Worm (Caenorhabditis elegans): ENCODE measurements around the gene tag-314.

tag-314 gene

DNA sequence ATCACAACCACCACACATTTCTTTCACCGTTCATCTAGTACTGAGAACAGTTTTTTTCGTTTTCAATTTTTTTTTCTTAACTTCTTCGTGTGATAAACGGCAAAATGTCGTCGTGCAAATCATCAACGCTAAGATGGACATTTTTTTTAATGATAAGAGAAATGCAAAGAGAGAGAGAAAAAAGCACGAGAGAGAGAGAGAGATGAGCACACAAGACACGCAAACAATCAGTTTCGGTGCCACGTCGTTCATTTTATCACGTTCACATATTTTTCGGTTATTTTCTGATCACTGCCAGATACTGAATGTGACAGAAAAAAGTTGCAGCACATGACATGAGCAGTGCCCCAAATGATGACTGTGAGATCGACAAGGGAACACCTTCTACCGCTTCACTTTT is 39.7 kb upstream of the tag-314 start, which contains the start of gene egl-9 (continued):
- no peak for TF ChIP-seq C06A6.2 (GFP tag; conservative IDR thresholded peaks at IDR 0.05)
- TF ChIP-seq attf-5 (GFP tag; optimal IDR thresholded peaks at IDR 0.05), result peak; percentile 37
- no peak for TF ChIP-seq die-1 (tag; optimal IDR thresholded peaks at IDR 0.05)
- TF ChIP-seq Y79H2A.3 (GFP tag; conservative IDR thresholded peaks at IDR 0.05), result no peak
- no peak for TF ChIP-seq pbrm-1 (GFP tag; IDR thresholded peaks at IDR 0.05)
- no peak for TF ChIP-seq unc-130 (GFP tag; optimal IDR thresholded peaks at IDR 0.05)
- TF ChIP-seq F57A8.1 (GFP tag; optimal IDR thresholded peaks at IDR 0.05), result no peak
- no peak for TF ChIP-seq mcd-1 (GFP tag; IDR thresholded peaks at IDR 0.05)
- TF ChIP-seq ztf-26 (tag; optimal IDR thresholded peaks at IDR 0.05), result peak; percentile 26
- peak; percentile 15 to 57 for TF ChIP-seq let-607 (tag; optimal IDR thresholded peaks at IDR 0.05)
- 0 out of 2 replicates have a peak, but pooled peaks have one; percentile 38 for TF ChIP-seq lin-26 (GFP tag; IDR thresholded peaks at IDR 0.05)
- peak; percentile 13 for TF ChIP-seq lin-54 (GFP tag; optimal IDR thresholded peaks at IDR 0.05)
- TF ChIP-seq K11D2.4 (GFP tag; IDR thresholded peaks at IDR 0.05), result peak; percentile 12; the same call in 1 of the 2 replicates
- no peak for TF ChIP-seq lsl-1 (GFP tag; optimal IDR thresholded peaks at IDR 0.05)
- peak; percentile 87 for TF ChIP-seq ama-1 (optimal IDR thresholded peaks at IDR 0.05)
- no peak for TF ChIP-seq ama-1 (GFP tag; optimal IDR thresholded peaks at IDR 0.05)

DNA sequence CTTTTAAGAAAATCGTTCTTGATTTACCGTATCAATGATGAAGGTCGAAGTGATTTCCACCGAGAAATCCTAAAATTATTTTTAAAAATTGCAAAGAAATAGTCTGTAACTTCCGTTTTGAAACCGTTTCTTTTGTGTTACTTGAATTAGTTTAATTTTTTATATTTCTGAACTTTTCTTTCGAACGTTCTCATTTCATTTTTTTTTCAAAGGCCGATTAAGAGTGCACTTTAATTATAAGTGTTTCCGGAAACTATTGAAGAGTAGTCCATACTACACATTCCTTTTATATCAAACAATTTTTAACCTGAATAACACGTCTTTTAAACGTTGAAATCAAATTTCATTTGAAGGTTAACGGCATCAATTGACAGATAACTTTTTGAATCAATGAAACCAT is 39.2 kb upstream of the tag-314 start:
- TF ChIP-seq him-1 (tag; optimal IDR thresholded peaks at IDR 0.05), result no peak
- TF ChIP-seq lin-26 (GFP tag; IDR thresholded peaks at IDR 0.05), result no peak
- no peak for TF ChIP-seq lag-1 (GFP tag; IDR thresholded peaks at IDR 0.05)
- TF ChIP-seq D2030.7 (GFP tag; IDR thresholded peaks at IDR 0.05), result no peak
- TF ChIP-seq dpl-1 (GFP tag; optimal IDR thresholded peaks at IDR 0.05), result no peak
- no peak for TF ChIP-seq efl-1 (GFP tag; optimal IDR thresholded peaks at IDR 0.05)
- no peak for TF ChIP-seq B0019.2 (GFP tag; conservative IDR thresholded peaks at IDR 0.05)
- no peak for TF ChIP-seq T07F8.4 (tag; optimal IDR thresholded peaks at IDR 0.05)
- no peak for TF ChIP-seq tlf-1 (GFP tag; optimal IDR thresholded peaks at IDR 0.05)
- TF ChIP-seq let-526 (GFP tag; IDR thresholded peaks at IDR 0.05), result no peak
- no peak for TF ChIP-seq zim-3 (tag; optimal IDR thresholded peaks at IDR 0.05)
- no peak for TF ChIP-seq chd-7 (tag; optimal IDR thresholded peaks at IDR 0.05)
- TF ChIP-seq mxl-1 (tag; optimal IDR thresholded peaks at IDR 0.05), result no peak
- no peak for TF ChIP-seq ama-1 (optimal IDR thresholded peaks at IDR 0.05)
- no peak for TF ChIP-seq ama-1 (GFP tag; optimal IDR thresholded peaks at IDR 0.05)
- no peak for TF ChIP-seq lsy-27 (tag; optimal IDR thresholded peaks at IDR 0.05; ENCODE audit: borderline replicate concordance, insufficient read depth)
- TF ChIP-seq nfya-1 (tag; optimal IDR thresholded peaks at IDR 0.05; ENCODE audit: borderline replicate concordance, insufficient read depth), result no peak
- no peak for TF ChIP-seq lir-1 (GFP tag; conservative IDR thresholded peaks at IDR 0.05)
- TF ChIP-seq hsf-1 (GFP tag; IDR thresholded peaks at IDR 0.05), result no peak
- no peak for TF ChIP-seq egrh-3 (GFP tag; IDR thresholded peaks at IDR 0.05)
- TF ChIP-seq zfh-2 (GFP tag; conservative IDR thresholded peaks at IDR 0.05), result no peak

DNA sequence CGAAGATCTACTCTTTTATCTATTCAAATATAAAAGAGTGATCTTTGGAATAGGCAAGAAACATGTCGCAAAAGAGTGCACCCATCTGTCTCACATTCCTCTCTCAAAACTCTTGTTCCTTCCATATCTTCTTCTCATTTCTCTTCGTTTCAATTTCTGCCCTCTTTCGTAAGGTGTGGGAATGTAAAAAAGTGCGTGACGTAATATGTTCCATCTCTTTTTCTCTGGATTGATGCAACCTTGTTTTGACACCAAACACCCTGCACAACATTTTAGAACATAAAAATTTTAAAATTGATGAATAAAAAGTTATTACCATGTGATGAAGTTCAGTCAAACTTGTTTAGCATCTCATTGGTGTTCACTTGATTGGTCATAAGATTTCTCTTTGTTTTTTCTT is 38.6 kb upstream of the tag-314 start:
- TF ChIP-seq madf-8 (GFP tag; conservative IDR thresholded peaks at IDR 0.05) (no peak), atf-7 (tag; optimal IDR thresholded peaks at IDR 0.05) (no peak), ekl-4 (GFP tag; IDR thresholded peaks at IDR 0.05) (no peak), lin-35 (GFP tag; optimal IDR thresholded peaks at IDR 0.05) (peak in 1 of 3 experiments; percentile 14), let-526 (GFP tag; IDR thresholded peaks at IDR 0.05) (no peak), nfya-2 (GFP tag; IDR thresholded peaks at IDR 0.05) (no peak), xnd-1 (tag; optimal IDR thresholded peaks at IDR 0.05) (no peak), K11D2.4 (GFP tag; IDR thresholded peaks at IDR 0.05) (no peak), lir-1 (GFP tag; conservative IDR thresholded peaks at IDR 0.05) (no peak), cebp-1 (GFP tag; IDR thresholded peaks at IDR 0.05) (no peak), cebp-1 (tag; optimal IDR thresholded peaks at IDR 0.05) (peak; percentile 22), B0336.3 (GFP tag; IDR thresholded peaks at IDR 0.05) (no peak), nhr-27 (tag; optimal IDR thresholded peaks at IDR 0.05) (no peak)

Data from whole organism, young adult.